Worm (Caenorhabditis elegans) whole organism, early embryonic: ENCODE measurements around the gene str-227.

ENCODE experiments used
- aly-1 ChIP-seq: sonication (generic microtip); optimal IDR thresholded peaks from 2 replicates; lab custom pipeline; 2016; ENCODE audit warnings: missing genetic modification characterization, missing compliant biosample characterization
- ceh-13 ChIP-seq: fragments of 200-800 bp; sonication (Bioruptor generic); optimal IDR thresholded peaks from 2 replicates; lab custom pipeline; 2018; ENCODE audit warnings: mild to moderate bottlenecking, missing genetic modification characterization, missing compliant biosample characterization
- hmg-4 ChIP-seq: fragments of 200-800 bp; sonication (Bioruptor generic); optimal IDR thresholded peaks from 2 replicates; lab custom pipeline; 2018; ENCODE audit warnings: mild to moderate bottlenecking, missing genetic modification characterization, missing compliant biosample characterization
- sea-1 ChIP-seq: fragments of 200-800 bp; sonication (Bioruptor generic); conservative IDR thresholded peaks from 2 replicates; pipeline ENCODE4 v1.3.6; 2022; ENCODE audit warnings: missing genetic modification characterization, missing compliant biosample characterization

- no peak for TF ChIP-seq ceh-13
- TF ChIP-seq sea-1 (GFP tag; lab: Robert Waterston, UW), result no peak
- TF ChIP-seq hmg-4 (GFP tag; lab: Kevin White, UChicago), result no peak
- no peak for TF ChIP-seq aly-1 (tag; lab: Kevin White, UChicago)
These were observed 27.6 kb upstream of the str-227 start, which contains the start of gene srbc-36 for ce11 chrV:3490435-3490834.
